Fruit fly (Drosophila melanogaster) whole organism, embryonic: Measurements from ENCODE around the gene orion.

Source experiments
- Asciz ChIP-seq: fragments of 200-800 bp; sonication (Bioruptor generic); optimal IDR thresholded peaks from 2 replicates; lab custom pipeline; 2017; ENCODE audit warnings: missing biosample characterization, mild to moderate bottlenecking, missing genetic modification characterization, missing genetic modification reagents
- CG11093 ChIP-seq: fragments of 200-800 bp; sonication (Bioruptor generic); IDR thresholded peaks from 3 replicates; pipeline ENCODE4 v1.3.6; 2022; ENCODE audit warnings: missing biosample characterization, missing genetic modification characterization
- CG12744 ChIP-seq: fragments of 200-800 bp; sonication (Bioruptor generic); optimal IDR thresholded peaks from 2 replicates; lab custom pipeline; 2016; ENCODE audit warnings: missing biosample characterization, missing genetic modification characterization
- CG12769 ChIP-seq: fragments of 200-800 bp; sonication (Bioruptor generic); optimal IDR thresholded peaks from 2 replicates; lab custom pipeline; 2019; ENCODE audit warnings: missing biosample characterization, mild to moderate bottlenecking, missing genetic modification characterization, moderate library complexity
- CG13123 ChIP-seq: fragments of 200-800 bp; sonication (Bioruptor generic); optimal IDR thresholded peaks from 2 replicates; lab custom pipeline; 2016; ENCODE audit warnings: missing biosample characterization, missing genetic modification characterization
- CG14050 ChIP-seq: fragments of 200-800 bp; sonication (Bioruptor generic); IDR thresholded peaks from 3 replicates; pipeline ENCODE4 v1.3.6; 2022; ENCODE audit warnings: missing biosample characterization, missing genetic modification characterization
- CG17359 ChIP-seq: fragments of 200-800 bp; sonication (Bioruptor generic); optimal IDR thresholded peaks from 3 replicates; lab custom pipeline; 2018; ENCODE audit warnings: missing biosample characterization, mild to moderate bottlenecking, missing genetic modification characterization, moderate library complexity
- CG2712 ChIP-seq: fragments of 200-800 bp; optimal IDR thresholded peaks from 3 replicates; lab custom pipeline; 2019; ENCODE audit warnings: missing biosample characterization, mild to moderate bottlenecking, missing genetic modification characterization, moderate library complexity
- CG2889 ChIP-seq: fragments of 200-800 bp; sonication (Bioruptor generic); IDR thresholded peaks from 3 replicates; pipeline ENCODE4 v1.3.6; 2022; ENCODE audit warnings: missing biosample characterization, missing genetic modification characterization
- CG30020 ChIP-seq: fragments of 200-800 bp; optimal IDR thresholded peaks from 2 replicates; lab custom pipeline; 2019; ENCODE audit warnings: missing biosample characterization, mild to moderate bottlenecking, missing genetic modification characterization, moderate library complexity
- CG4360 ChIP-seq: fragments of 200-800 bp; sonication (Bioruptor generic); IDR thresholded peaks from 2 replicates; pipeline ENCODE4 v1.3.6; 2022; ENCODE audit warnings: missing biosample characterization, missing genetic modification characterization
- CG4707 ChIP-seq: fragments of 200-800 bp; sonication (Bioruptor generic); optimal IDR thresholded peaks from 2 replicates; lab custom pipeline; 2018; ENCODE audit warnings: missing biosample characterization, mild to moderate bottlenecking, missing genetic modification characterization, moderate library complexity
- CG5953 ChIP-seq: fragments of 200-800 bp; sonication (Bioruptor generic); IDR thresholded peaks from 2 replicates; pipeline ENCODE4 v1.3.6; 2022; ENCODE audit warnings: missing biosample characterization, missing genetic modification characterization
- CG6813 ChIP-seq: fragments of 200-800 bp; sonication (Bioruptor generic); optimal IDR thresholded peaks from 2 replicates; lab custom pipeline; 2017; ENCODE audit warnings: missing biosample characterization, missing genetic modification characterization, mild to moderate bottlenecking, moderate library complexity, missing genetic modification reagents
- CG7271 ChIP-seq: fragments of 200-800 bp; sonication (Bioruptor generic); optimal IDR thresholded peaks from 2 replicates; lab custom pipeline; 2018; ENCODE audit warnings: missing biosample characterization, mild to moderate bottlenecking, missing genetic modification characterization, moderate library complexity
- CG8089 ChIP-seq: fragments of 200-800 bp; sonication (Bioruptor generic); optimal IDR thresholded peaks from 3 replicates; lab custom pipeline; 2016; ENCODE audit warnings: missing biosample characterization, missing genetic modification characterization
- CTCF ChIP-seq: fragments of 200-800 bp; sonication (Bioruptor generic); optimal IDR thresholded peaks from 2 replicates; lab custom pipeline; 2017; ENCODE audit warnings: missing biosample characterization, mild to moderate bottlenecking, missing genetic modification characterization, moderate library complexity
- Dad ChIP-seq: fragments of 200-800 bp; sonication (Bioruptor generic); optimal IDR thresholded peaks from 3 replicates; lab custom pipeline; 2016; ENCODE audit warnings: missing biosample characterization, missing genetic modification characterization
- Deaf1 ChIP-seq: fragments of 200-800 bp; optimal IDR thresholded peaks from 3 replicates; lab custom pipeline; 2019; ENCODE audit warnings: missing biosample characterization, mild to moderate bottlenecking, missing genetic modification characterization, moderate library complexity
- Gsc ChIP-seq: fragments of 200-800 bp; sonication (Bioruptor generic); IDR thresholded peaks from 2 replicates; pipeline ENCODE4 v1.3.6; 2022; ENCODE audit warnings: missing biosample characterization, missing genetic modification characterization
- Hand ChIP-seq: fragments of 200-800 bp; sonication (Bioruptor generic); optimal IDR thresholded peaks from 2 replicates; lab custom pipeline; 2017; ENCODE audit warnings: mild to moderate bottlenecking, missing biosample characterization, missing genetic modification reagents, missing genetic modification characterization
- Mes4 ChIP-seq: fragments of 200-800 bp; sonication (Bioruptor generic); optimal IDR thresholded peaks from 2 replicates; lab custom pipeline; 2016; ENCODE audit warnings: missing biosample characterization, missing genetic modification characterization
- Oli ChIP-seq: fragments of 200-800 bp; sonication (Bioruptor generic); optimal IDR thresholded peaks from 2 replicates; lab custom pipeline; 2018; ENCODE audit warnings: missing biosample characterization, mild to moderate bottlenecking, missing genetic modification characterization, moderate library complexity
- Optix ChIP-seq: fragments of 200-800 bp; sonication (Bioruptor generic); IDR thresholded peaks from 3 replicates; pipeline ENCODE4 v1.3.6; 2022; ENCODE audit warnings: missing biosample characterization, missing genetic modification characterization
- Ptx1 ChIP-seq: fragments of 200-800 bp; sonication (Bioruptor generic); IDR thresholded peaks from 2 replicates; pipeline ENCODE4 v1.3.6; 2022; ENCODE audit warnings: missing biosample characterization, missing genetic modification characterization
- Six4 ChIP-seq: fragments of 200-800 bp; sonication (Bioruptor generic); optimal IDR thresholded peaks from 2 replicates; lab custom pipeline; 2016; ENCODE audit warnings: missing biosample characterization, missing genetic modification characterization
- Taf1 ChIP-seq: fragments of 200-800 bp; sonication (Bioruptor generic); IDR thresholded peaks from 2 replicates; pipeline ENCODE4 v1.3.6; 2022; ENCODE audit warnings: missing biosample characterization, missing genetic modification characterization
- ash1 ChIP-seq: fragments of 200-800 bp; sonication (Bioruptor generic); optimal IDR thresholded peaks from 2 replicates; lab custom pipeline; 2018; ENCODE audit warnings: missing biosample characterization, mild to moderate bottlenecking, missing genetic modification characterization
- bigmax ChIP-seq: fragments of 200-800 bp; sonication (Bioruptor generic); optimal IDR thresholded peaks from 2 replicates; lab custom pipeline; 2018; ENCODE audit warnings: missing biosample characterization, mild to moderate bottlenecking, missing genetic modification characterization
- bowl ChIP-seq: fragments of 200-800 bp; sonication (Bioruptor generic); IDR thresholded peaks from 2 replicates; pipeline ENCODE4 v1.3.6; 2022; ENCODE audit warnings: missing biosample characterization, missing genetic modification characterization
- caup ChIP-seq: fragments of 200-800 bp; sonication (Bioruptor generic); optimal IDR thresholded peaks from 3 replicates; lab custom pipeline; 2017; ENCODE audit warnings: missing biosample characterization, mild to moderate bottlenecking, missing genetic modification characterization, moderate library complexity; ENCODE audit not compliant: severe bottlenecking
- chinmo ChIP-seq: fragments of 200-800 bp; sonication (Bioruptor generic); IDR thresholded peaks from 4 replicates; pipeline ENCODE4 v1.3.6; 2022; ENCODE audit warnings: missing biosample characterization, missing genetic modification characterization; ENCODE audit not compliant: partially characterized antibody
- dmrt99B ChIP-seq: fragments of 200-800 bp; sonication (Bioruptor generic); optimal IDR thresholded peaks from 2 replicates; lab custom pipeline; 2018; ENCODE audit warnings: missing biosample characterization, mild to moderate bottlenecking, missing genetic modification characterization, moderate library complexity
- ewg ChIP-seq: fragments of 200-800 bp; sonication (Bioruptor generic); optimal IDR thresholded peaks from 3 replicates; lab custom pipeline; 2017; ENCODE audit warnings: mild to moderate bottlenecking, missing biosample characterization, missing genetic modification reagents, missing genetic modification characterization
- fd3F ChIP-seq: fragments of 200-800 bp; sonication (Bioruptor generic); optimal IDR thresholded peaks from 2 replicates; lab custom pipeline; 2018; ENCODE audit warnings: missing biosample characterization, mild to moderate bottlenecking, missing genetic modification characterization, moderate library complexity
- gcm2 ChIP-seq: fragments of 200-800 bp; sonication (Bioruptor generic); optimal IDR thresholded peaks from 2 replicates; lab custom pipeline; 2016; ENCODE audit warnings: missing biosample characterization, missing genetic modification characterization
- grn ChIP-seq: fragments of 200-800 bp; sonication (Bioruptor generic); optimal IDR thresholded peaks from 3 replicates; lab custom pipeline; 2017; ENCODE audit warnings: missing biosample characterization, missing genetic modification characterization
- gsb-n ChIP-seq: fragments of 200-800 bp; sonication (Bioruptor generic); optimal IDR thresholded peaks from 3 replicates; lab custom pipeline; 2018; ENCODE audit warnings: missing biosample characterization, mild to moderate bottlenecking, missing genetic modification characterization
- ham ChIP-seq: fragments of 200-800 bp; sonication (Bioruptor generic); IDR thresholded peaks from 2 replicates; pipeline ENCODE4 v1.3.6; 2022; ENCODE audit warnings: missing biosample characterization, missing genetic modification characterization
- jumu ChIP-seq: fragments of 200-800 bp; sonication (Bioruptor generic); optimal IDR thresholded peaks from 3 replicates; lab custom pipeline; 2016; ENCODE audit warnings: missing biosample characterization, missing genetic modification characterization
- kay ChIP-seq: fragments of 200-800 bp; sonication (Bioruptor generic); optimal IDR thresholded peaks from 2 replicates; lab custom pipeline; 2016; ENCODE audit warnings: missing biosample characterization, missing genetic modification characterization
- knrl ChIP-seq: fragments of 200-800 bp; sonication (Bioruptor generic); IDR thresholded peaks from 3 replicates; pipeline ENCODE4 v1.3.6; 2022; ENCODE audit warnings: missing biosample characterization, missing genetic modification characterization; ENCODE audit not compliant: partially characterized antibody
- lbe ChIP-seq: fragments of 200-800 bp; sonication (Bioruptor generic); optimal IDR thresholded peaks from 2 replicates; lab custom pipeline; 2016; ENCODE audit warnings: missing biosample characterization, mild to moderate bottlenecking, missing genetic modification characterization
- mld ChIP-seq: fragments of 200-800 bp; sonication (Bioruptor generic); IDR thresholded peaks from 3 replicates; pipeline ENCODE4 v1.3.6; 2022; ENCODE audit warnings: missing biosample characterization, missing genetic modification characterization; ENCODE audit not compliant: partially characterized antibody
- org-1 ChIP-seq: fragments of 200-800 bp; sonication (Bioruptor generic); optimal IDR thresholded peaks from 2 replicates; lab custom pipeline; 2017; ENCODE audit warnings: missing biosample characterization, missing genetic modification characterization
- pita ChIP-seq: fragments of 200-800 bp; sonication (Bioruptor generic); optimal IDR thresholded peaks from 2 replicates; lab custom pipeline; 2017; ENCODE audit warnings: missing biosample characterization, mild to moderate bottlenecking, missing genetic modification characterization
- pnt ChIP-seq: fragments of 200-800 bp; sonication (Bioruptor generic); optimal IDR thresholded peaks from 3 replicates; lab custom pipeline; 2016; ENCODE audit warnings: missing biosample characterization, missing genetic modification characterization
- pros ChIP-seq: fragments of 200-800 bp; sonication (Bioruptor generic); optimal IDR thresholded peaks from 3 replicates; lab custom pipeline; 2019; ENCODE audit warnings: missing biosample characterization, mild to moderate bottlenecking, missing genetic modification characterization, moderate library complexity
- repo ChIP-seq: fragments of 200-800 bp; sonication (Bioruptor generic); optimal IDR thresholded peaks from 2 replicates; lab custom pipeline; 2016; ENCODE audit warnings: missing biosample characterization, missing genetic modification characterization
- ro ChIP-seq: fragments of 200-800 bp; sonication (Bioruptor generic); IDR thresholded peaks from 2 replicates; pipeline ENCODE4 v1.3.6; 2022; ENCODE audit warnings: missing biosample characterization, missing genetic modification characterization
- slbo ChIP-seq: fragments of 200-800 bp; sonication (Bioruptor generic); IDR thresholded peaks from 2 replicates; pipeline ENCODE4 v1.3.6; 2022; ENCODE audit warnings: missing biosample characterization, missing genetic modification characterization
- tio ChIP-seq: fragments of 200-800 bp; sonication (Bioruptor generic); optimal IDR thresholded peaks from 2 replicates; lab custom pipeline; 2017; ENCODE audit warnings: missing biosample characterization, missing genetic modification characterization, inconsistent platforms

orion gene

DNA sequence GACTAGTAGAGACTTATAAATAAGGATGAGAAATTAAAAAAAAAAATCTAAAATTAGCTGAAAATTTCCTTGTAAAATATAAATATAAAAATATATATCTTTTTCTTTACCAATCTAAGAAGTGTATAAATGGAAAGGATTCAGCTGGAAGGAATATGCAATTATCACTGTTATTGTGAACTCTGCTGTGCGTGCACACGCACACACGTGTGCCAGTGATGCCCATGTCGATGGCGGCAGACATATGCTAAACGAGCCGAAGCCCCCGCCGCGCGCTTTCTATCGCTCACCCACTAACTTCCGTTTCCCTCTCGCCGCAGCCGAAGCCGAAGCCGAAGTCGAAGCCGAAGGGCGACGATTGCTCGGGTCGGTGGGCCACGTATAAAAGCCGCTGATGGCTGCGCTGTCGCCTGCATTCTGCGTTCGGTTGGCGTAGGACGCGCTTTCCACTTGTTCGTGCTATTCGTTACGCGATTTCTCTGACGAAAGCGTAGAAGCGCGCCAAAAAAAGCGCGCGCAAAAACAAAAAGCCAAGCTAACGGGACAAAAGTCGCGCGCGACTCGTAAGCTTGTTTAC lies 48.6 kb upstream of the orion start, which contains the start of gene Tbh (continued):
- TF ChIP-seq CG2712 (peak; percentile 12), Six4 (GFP tag; lab: Kevin White, UChicago) (no peak), Taf1 (no peak), slbo (GFP tag; lab: Robert Waterston, UW) (peak; percentile 50), CG11093 (GFP tag; lab: Robert Waterston, UW) (no peak), ro (GFP tag; lab: Robert Waterston, UW) (no peak), CG5953 (GFP tag; lab: Robert Waterston, UW) (no peak), Ptx1 (no peak), CG8089 (GFP tag; lab: Kevin White, UChicago) (no peak), fd3F (peak; percentile 9), CG14050 (GFP tag; lab: Robert Waterston, UW) (no peak), Optix (GFP tag; lab: Robert Waterston, UW) (no peak), CG17359 (tag; lab: Kevin White, UChicago) (peak; percentile 25), pros (GFP tag; lab: Kevin White, UChicago) (no peak), dmrt99B (peak; percentile 52), Gsc (GFP tag; lab: Robert Waterston, UW) (no peak), CG6813 (GFP tag; lab: Kevin White, UChicago) (peak; percentile 44), gcm2 (GFP tag; lab: Kevin White, UChicago) (no peak), pnt (no peak), gsb-n (tag; lab: Kevin White, UChicago) (no peak), CG4360 (GFP tag; lab: Robert Waterston, UW) (no peak), CG13123 (GFP tag; lab: Kevin White, UChicago) (no peak), org-1 (GFP tag; lab: Kevin White, UChicago) (peak; percentile 33), pita (GFP tag; lab: Kevin White, UChicago) (no peak), CG4707 (GFP tag; lab: Kevin White, UChicago) (no peak), mld (no peak), bigmax (GFP tag; lab: Kevin White, UChicago) (no peak), bowl (GFP tag; lab: Robert Waterston, UW) (no peak), Deaf1 (tag; lab: Kevin White, UChicago) (peak; percentile 98), CG2889 (GFP tag; lab: Robert Waterston, UW) (no peak), lbe (GFP tag; lab: Kevin White, UChicago) (no peak), jumu (GFP tag; lab: Kevin White, UChicago) (no peak), Asciz (GFP tag; lab: Kevin White, UChicago) (peak; percentile 8), knrl (GFP tag; lab: Robert Waterston, UW) (no peak), grn (GFP tag; lab: Kevin White, UChicago) (no peak), CG7271 (tag; lab: Kevin White, UChicago) (no peak), Hand (GFP tag; lab: Kevin White, UChicago) (peak; percentile 16), kay (GFP tag; lab: Kevin White, UChicago) (no peak), CG12769 (tag; lab: Kevin White, UChicago) (no peak), ham (no peak), repo (GFP tag; lab: Kevin White, UChicago) (no peak), chinmo (no peak), tio (GFP tag; lab: Kevin White, UChicago) (no peak), ewg (GFP tag; lab: Kevin White, UChicago) (no peak), ash1 (GFP tag; lab: Kevin White, UChicago) (no peak), CTCF (GFP tag; lab: Kevin White, UChicago) (no peak), CG30020 (no peak), Dad (GFP tag; lab: Kevin White, UChicago) (no peak), CG12744 (GFP tag; lab: Kevin White, UChicago) (no peak), caup (GFP tag; lab: Kevin White, UChicago) (peak; percentile 29), Oli (tag; lab: Kevin White, UChicago) (peak; percentile 31), Mes4 (GFP tag; lab: Kevin White, UChicago) (no peak)
